Worm (Caenorhabditis elegans) whole organism, early embryonic: ENCODE data around the gene sqv-3.

Source experiments
- B0310.2 ChIP-seq: sonication (generic microtip); optimal IDR thresholded peaks from 2 replicates; lab custom pipeline; 2016; ENCODE audit warnings: mild to moderate bottlenecking, missing genetic modification characterization, missing compliant biosample characterization
- aly-1 ChIP-seq: sonication (generic microtip); optimal IDR thresholded peaks from 2 replicates; lab custom pipeline; 2016; ENCODE audit warnings: missing genetic modification characterization, missing compliant biosample characterization
- ama-1 ChIP-seq: fragments of 150-350 bp; optimal IDR thresholded peaks from 2 replicates; lab custom pipeline; 2014
- ceh-36 ChIP-seq: sonication (generic microtip); optimal IDR thresholded peaks from 2 replicates; lab custom pipeline; 2016; ENCODE audit warnings: missing genetic modification characterization, inconsistent platforms, missing compliant biosample characterization
- hmbx-1 ChIP-seq: sonication (generic microtip); optimal IDR thresholded peaks from 2 replicates; lab custom pipeline; 2016; ENCODE audit warnings: mild to moderate bottlenecking, missing genetic modification characterization, missing compliant biosample characterization
- hmg-4 ChIP-seq: fragments of 200-800 bp; sonication (Bioruptor generic); optimal IDR thresholded peaks from 2 replicates; lab custom pipeline; 2018; ENCODE audit warnings: mild to moderate bottlenecking, missing genetic modification characterization, missing compliant biosample characterization
- hnd-1 ChIP-seq: sonication (generic microtip); optimal IDR thresholded peaks from 2 replicates; lab custom pipeline; 2016; ENCODE audit warnings: missing genetic modification characterization, missing compliant biosample characterization
- scrt-1 ChIP-seq: fragments of 200-800 bp; sonication (Bioruptor generic); IDR thresholded peaks from 2 replicates; pipeline ENCODE4 v1.3.6; 2022; ENCODE audit warnings: missing genetic modification characterization, missing compliant biosample characterization
- tbx-37 ChIP-seq: fragments of 200-800 bp; sonication (Bioruptor generic); conservative IDR thresholded peaks from 2 replicates; pipeline ENCODE4 v1.3.6; 2022; ENCODE audit warnings: missing genetic modification reagents, missing genetic modification characterization, missing compliant biosample characterization
- tra-4 ChIP-seq: sonication (generic microtip); optimal IDR thresholded peaks from 2 replicates; lab custom pipeline; 2017; ENCODE audit warnings: missing genetic modification characterization, missing compliant biosample characterization

- no peak for TF ChIP-seq tra-4 (tag; lab: Kevin White, UChicago)
- no peak for TF ChIP-seq ama-1
- no peak for TF ChIP-seq hmg-4 (GFP tag; lab: Kevin White, UChicago)
- no peak for TF ChIP-seq scrt-1 (GFP tag; lab: Robert Waterston, UW)
- TF ChIP-seq ceh-36 (tag; lab: Kevin White, UChicago): no peak
- no peak for TF ChIP-seq B0310.2 (tag; lab: Kevin White, UChicago)
- no peak for TF ChIP-seq tbx-37 (GFP tag; lab: Robert Waterston, UW)
- no peak for TF ChIP-seq hnd-1 (tag; lab: Kevin White, UChicago)
- no peak for TF ChIP-seq aly-1 (tag; lab: Kevin White, UChicago)
- TF ChIP-seq hmbx-1 (tag; lab: Kevin White, UChicago): no peak
Measured at ce11 chrIII:9746665-9747064, 33.5 kb downstream of the sqv-3 start.
